Fruit fly (Drosophila melanogaster): ENCODE data around the gene p38a.

The p38a gene

dm6 chr3R:24112320-24113069 is 39.6 kb downstream of the p38a start, which contains the start of gene CG13605 (continued):
- TF ChIP-seq Usf (GFP tag; optimal IDR thresholded peaks at IDR 0.05) (peak; percentile 38), Oaz (GFP tag; IDR thresholded peaks at IDR 0.05) (no peak), sr (GFP tag; IDR thresholded peaks at IDR 0.05) (no peak), hbn (GFP tag; IDR thresholded peaks at IDR 0.05; ENCODE audit: partially characterized antibody) (no peak), CG10274 (GFP tag; optimal IDR thresholded peaks at IDR 0.05) (peak; percentile 51), dpn (GFP tag; optimal IDR thresholded peaks at IDR 0.05) (peak; percentile 65 to 83), dmrt99B (tag; optimal IDR thresholded peaks at IDR 0.05) (peak; percentile 78), Meics (GFP tag; optimal IDR thresholded peaks at IDR 0.05) (peak; percentile 93), emc (GFP tag; optimal IDR thresholded peaks at IDR 0.05) (no peak), tna (GFP tag; IDR thresholded peaks at IDR 0.05; ENCODE audit: partially characterized antibody) (peak; percentile 28; the same call in 1 of the 2 replicates), pfk (GFP tag; optimal IDR thresholded peaks at IDR 0.05) (no peak), bab2 (GFP tag; optimal IDR thresholded peaks at IDR 0.05) (peak; percentile 63), Sox100B (GFP tag; optimal IDR thresholded peaks at IDR 0.05) (peak; percentile 71), Ptx1 (GFP tag; IDR thresholded peaks at IDR 0.05) (peak; percentile 74), hth (optimal IDR thresholded peaks at IDR 0.05) (no peak), exex (tag; optimal IDR thresholded peaks at IDR 0.05) (peak; percentile 55), Hr78 (GFP tag; optimal IDR thresholded peaks at IDR 0.05) (no peak), Kr (GFP tag; optimal IDR thresholded peaks at IDR 0.05) (no peak), CG14014 (GFP tag; IDR thresholded peaks at IDR 0.05) (peak; percentile 79; the same call in 1 of the 2 replicates), aop (GFP tag; IDR thresholded peaks at IDR 0.05) (peak; percentile 43; the same call in 1 of the 2 replicates), Vsx1 (GFP tag; optimal IDR thresholded peaks at IDR 0.05) (peak; percentile 68), fu2 (GFP tag; optimal IDR thresholded peaks at IDR 0.05) (no peak), CG6654 (GFP tag; optimal IDR thresholded peaks at IDR 0.05) (peak; percentile 31), sima (GFP tag; optimal IDR thresholded peaks at IDR 0.05) (no peak), CG17829 (tag; optimal IDR thresholded peaks at IDR 0.05) (peak; percentile 73), zfh1 (GFP tag; IDR thresholded peaks at IDR 0.05) (peak; percentile 50; the same call in 1 of the 3 replicates), CG6175 (GFP tag; IDR thresholded peaks at IDR 0.05) (0 out of 3 replicates have a peak, but pooled peaks have one; percentile 7), Xrp1 (GFP tag; IDR thresholded peaks at IDR 0.05) (peak; percentile 76), CG13424 (tag; optimal IDR thresholded peaks at IDR 0.05) (peak; percentile 72), CG9932 (GFP tag; IDR thresholded peaks at IDR 0.05) (peak; percentile 81), Dek (tag; optimal IDR thresholded peaks at IDR 0.05) (peak; percentile 87), CG10654 (GFP tag; optimal IDR thresholded peaks at IDR 0.05) (peak; percentile 57), CG18599 (GFP tag; optimal IDR thresholded peaks at IDR 0.05) (peak; percentile 90), sna (GFP tag; IDR thresholded peaks at IDR 0.05; ENCODE audit: partially characterized antibody) (no peak), CG16779 (GFP tag; IDR thresholded peaks at IDR 0.05) (peak; percentile 60; the same call in 1 of the 2 replicates), E2f2 (GFP tag; IDR thresholded peaks at IDR 0.05) (peak; percentile 83), danr (GFP tag; IDR thresholded peaks at IDR 0.05) (0 out of 2 replicates have a peak, but pooled peaks have one; percentile 27), stc (GFP tag; IDR thresholded peaks at IDR 0.05) (peak; percentile 65; the same call in 1 of the 2 replicates), sisA (GFP tag; IDR thresholded peaks at IDR 0.05) (peak; percentile 54; the same call in 1 of the 2 replicates), CG12942 (GFP tag; optimal IDR thresholded peaks at IDR 0.05) (peak; percentile 62), row (GFP tag; IDR thresholded peaks at IDR 0.05) (peak; percentile 84), Hand (GFP tag; optimal IDR thresholded peaks at IDR 0.05) (peak; percentile 69), CG8478 (optimal IDR thresholded peaks at IDR 0.05) (no peak), cato (GFP tag; optimal IDR thresholded peaks at IDR 0.05; ENCODE audit: borderline replicate concordance) (peak; percentile 4), crp (GFP tag; optimal IDR thresholded peaks at IDR 0.05) (no peak), CG3847 (GFP tag; IDR thresholded peaks at IDR 0.05) (peak; percentile 26; the same call in 1 of the 2 replicates), Dref (GFP tag; IDR thresholded peaks at IDR 0.05) (no peak), unpg (GFP tag; optimal IDR thresholded peaks at IDR 0.05) (peak; percentile 85), CG8388 (GFP tag; optimal IDR thresholded peaks at IDR 0.05) (peak; percentile 71)
